Fruit fly (Drosophila melanogaster): Measurements from ENCODE around the gene LManV.

DNA sequence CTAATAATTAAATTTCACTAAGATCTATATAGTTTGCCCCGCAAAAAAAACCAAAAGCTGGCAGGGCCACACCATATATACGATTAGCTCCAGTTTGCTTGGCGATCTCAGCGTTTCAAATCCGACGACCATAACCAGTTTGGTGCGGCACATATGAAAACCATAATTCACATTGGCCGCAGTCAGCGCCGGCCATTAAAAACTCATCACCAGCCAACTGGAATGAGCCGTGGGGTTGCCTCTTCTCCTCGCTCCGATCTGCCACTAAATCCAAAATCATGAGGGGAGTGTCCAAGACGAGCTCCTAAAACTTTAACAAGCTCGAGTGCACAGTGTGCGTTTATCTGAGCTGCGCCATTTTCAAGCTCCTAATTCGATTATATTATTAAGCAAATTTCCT, 41.3 kb upstream of the LManV start:
- no peak for TF ChIP-seq Rel (GFP tag; optimal IDR thresholded peaks at IDR 0.05)
- TF ChIP-seq Rel (tag; optimal IDR thresholded peaks at IDR 0.05), result no peak
- TF ChIP-seq lola (GFP tag; optimal IDR thresholded peaks at IDR 0.05), result no peak
- no peak for TF ChIP-seq Jra (GFP tag; optimal IDR thresholded peaks at IDR 0.05)
- no peak for TF ChIP-seq Dif (GFP tag; optimal IDR thresholded peaks at IDR 0.05; ENCODE audit: partially characterized antibody)
- no peak for TF ChIP-seq Myc (optimal IDR thresholded peaks at IDR 0.05)
- TF ChIP-seq Hr78 (GFP tag; optimal IDR thresholded peaks at IDR 0.05), result no peak
- no peak for TF ChIP-seq pan (optimal IDR thresholded peaks at IDR 0.05)
- no peak for TF ChIP-seq Sp1 (GFP tag; optimal IDR thresholded peaks at IDR 0.05)
- TF ChIP-seq dmrt93B (GFP tag; optimal IDR thresholded peaks at IDR 0.05), result no peak
- no peak for TF ChIP-seq rgr (GFP tag; optimal IDR thresholded peaks at IDR 0.05)

All from whole organism, wandering third instar larva.